Comparison of ENCODE assay signal across 3 fruit fly cellular contexts in genomic region chr3R:20552093-20552492, dm6.
TF ChIP-seq lines count a peak whose summit lies in the region.

Stat92E (minus strand) TSS chr3R:20552311.

- no peak for TF ChIP-seq CTCF in whole organism, embryonic (GFP tag; optimal IDR thresholded peaks at IDR 0.05; lab: Kevin White, UChicago)

TF ChIP-seq in whole organism, adult, 20 proteins besides CTCF, POLR2A, EP300 and RAD21:
- TF ChIP-seq toe (GFP tag; optimal IDR thresholded peaks at IDR 0.05; lab: Kevin White, UChicago) (no peak), CG7045 (GFP tag; optimal IDR thresholded peaks at IDR 0.05; lab: Kevin White, UChicago) (no peak), Clk (GFP tag; optimal IDR thresholded peaks at IDR 0.05; lab: Kevin White, UChicago) (no peak), ovo (GFP tag; optimal IDR thresholded peaks at IDR 0.05; lab: Kevin White, UChicago) (no peak), CG33017 (tag; optimal IDR thresholded peaks at IDR 0.05; lab: Kevin White, UChicago) (no peak), Crg-1 (GFP tag; optimal IDR thresholded peaks at IDR 0.05; lab: Kevin White, UChicago) (no peak), CG5204 (GFP tag; optimal IDR thresholded peaks at IDR 0.05; lab: Kevin White, UChicago) (no peak), Mnt (GFP tag; optimal IDR thresholded peaks at IDR 0.05; lab: Kevin White, UChicago) (no peak), Hr96 (GFP tag; optimal IDR thresholded peaks at IDR 0.05; lab: Kevin White, UChicago) (no peak), CG12768 (GFP tag; optimal IDR thresholded peaks at IDR 0.05; lab: Kevin White, UChicago) (no peak), bab1 (GFP tag; optimal IDR thresholded peaks at IDR 0.05; lab: Kevin White, UChicago) (no peak), cnc (optimal IDR thresholded peaks at IDR 0.05; lab: Kevin White, UChicago) (no peak), CG1620 (GFP tag; optimal IDR thresholded peaks at IDR 0.05; lab: Kevin White, UChicago) (no peak), CG7101 (tag; optimal IDR thresholded peaks at IDR 0.05; lab: Kevin White, UChicago) (no peak), kay (GFP tag; lab: Kevin White, UChicago; ENCODE audit: borderline replicate concordance) (peak; percentile 21), tj (GFP tag; optimal IDR thresholded peaks at IDR 0.05; lab: Kevin White, UChicago) (peak; percentile 24), pad (GFP tag; optimal IDR thresholded peaks at IDR 0.05; lab: Kevin White, UChicago) (no peak)

TF ChIP-seq in whole organism, embryonic, 481 proteins besides CTCF, POLR2A, EP300 and RAD21 (continues in another document):
- TF ChIP-seq amos (GFP tag; IDR thresholded peaks at IDR 0.05; lab: Robert Waterston, UW; ENCODE audit: partially characterized antibody) (peak; percentile 22; the same call in 1 of the 2 replicates), CG2116 (GFP tag; optimal IDR thresholded peaks at IDR 0.05; lab: Kevin White, UChicago) (peak; percentile 73), nerfin-2 (GFP tag; IDR thresholded peaks at IDR 0.05; lab: Robert Waterston, UW; ENCODE audit: partially characterized antibody) (peak; percentile 33; the same call in 1 of the 2 replicates), dysf (GFP tag; IDR thresholded peaks at IDR 0.05; lab: Robert Waterston, UW) (0 out of 3 replicates have a peak, but pooled peaks have one; percentile 6), MTF-1 (GFP tag; optimal IDR thresholded peaks at IDR 0.05; lab: Kevin White, UChicago; ENCODE audit: borderline replicate concordance) (no peak), schlank (tag; optimal IDR thresholded peaks at IDR 0.05; lab: Kevin White, UChicago) (no peak), CG10565 (GFP tag; optimal IDR thresholded peaks at IDR 0.05; lab: Kevin White, UChicago) (no peak), Ets65A (GFP tag; lab: Kevin White, UChicago) (no peak), sc (optimal IDR thresholded peaks at IDR 0.05; lab: Kevin White, UChicago) (no peak), sc (GFP tag; optimal IDR thresholded peaks at IDR 0.05; lab: Kevin White, UChicago) (no peak), hkb (optimal IDR thresholded peaks at IDR 0.05; lab: Kevin White, UChicago) (no peak), hkb (GFP tag; IDR thresholded peaks at IDR 0.05; lab: Robert Waterston, UW) (no peak), CG7839 (tag; optimal IDR thresholded peaks at IDR 0.05; lab: Kevin White, UChicago) (no peak), stwl (tag; optimal IDR thresholded peaks at IDR 0.05; lab: Kevin White, UChicago) (peak; percentile 23), Med (GFP tag; lab: Kevin White, UChicago) (peak; percentile 17), kah (GFP tag; optimal IDR thresholded peaks at IDR 0.05; lab: Kevin White, UChicago) (peak; percentile 35), Dp (GFP tag; optimal IDR thresholded peaks at IDR 0.05; lab: Kevin White, UChicago) (peak; percentile 95), grn (GFP tag; optimal IDR thresholded peaks at IDR 0.05; lab: Kevin White, UChicago) (peak; percentile 87), CG18476 (GFP tag; optimal IDR thresholded peaks at IDR 0.05; lab: Kevin White, UChicago) (no peak), sr (GFP tag; IDR thresholded peaks at IDR 0.05; lab: Robert Waterston, UW) (0 out of 3 replicates have a peak, but pooled peaks have one; percentile 51), sens (GFP tag; lab: Kevin White, UChicago) (peak; percentile 76), exex (tag; optimal IDR thresholded peaks at IDR 0.05; lab: Kevin White, UChicago) (no peak), CG14965 (GFP tag; optimal IDR thresholded peaks at IDR 0.05; lab: Kevin White, UChicago; ENCODE audit: borderline replicate concordance) (no peak), sug (tag; optimal IDR thresholded peaks at IDR 0.05; lab: Kevin White, UChicago) (peak; percentile 90), CG11093 (GFP tag; IDR thresholded peaks at IDR 0.05; lab: Robert Waterston, UW) (no peak), crp (GFP tag; optimal IDR thresholded peaks at IDR 0.05; lab: Kevin White, UChicago) (no peak), CG12104 (GFP tag; optimal IDR thresholded peaks at IDR 0.05; lab: Kevin White, UChicago) (no peak), psq (GFP tag; optimal IDR thresholded peaks at IDR 0.05; lab: Kevin White, UChicago) (no peak), Sry-δ (GFP tag; optimal IDR thresholded peaks at IDR 0.05; lab: Kevin White, UChicago) (peak; percentile 32), CG2202 (tag; optimal IDR thresholded peaks at IDR 0.05; lab: Kevin White, UChicago) (no peak), Pdp1 (GFP tag; optimal IDR thresholded peaks at IDR 0.05; lab: Kevin White, UChicago) (peak in 1 of 2 experiments; percentile 32), CG15601 (tag; optimal IDR thresholded peaks at IDR 0.05; lab: Kevin White, UChicago) (no peak), CG5180 (GFP tag; optimal IDR thresholded peaks at IDR 0.05; lab: Kevin White, UChicago) (no peak), BEAF-32 (GFP tag; optimal IDR thresholded peaks at IDR 0.05; lab: Kevin White, UChicago) (peak; percentile 35), CG4617 (GFP tag; optimal IDR thresholded peaks at IDR 0.05; lab: Kevin White, UChicago; ENCODE audit: borderline replicate concordance) (peak; percentile 42), onecut (GFP tag; IDR thresholded peaks at IDR 0.05; lab: Robert Waterston, UW) (peak; percentile 25; the same call in 1 of the 2 replicates), CG4360 (GFP tag; IDR thresholded peaks at IDR 0.05; lab: Robert Waterston, UW) (no peak), Dref (GFP tag; IDR thresholded peaks at IDR 0.05; lab: Robert Waterston, UW) (peak; percentile 83)

TF ChIP-seq in whole organism, wandering third instar larva, 38 proteins besides CTCF, POLR2A, EP300 and RAD21:
- TF ChIP-seq Abd-B (GFP tag; optimal IDR thresholded peaks at IDR 0.05; lab: Kevin White, UChicago), result no peak
- TF ChIP-seq h (GFP tag; optimal IDR thresholded peaks at IDR 0.05; lab: Kevin White, UChicago), result peak; percentile 13
- TF ChIP-seq dl (GFP tag; optimal IDR thresholded peaks at IDR 0.05; lab: Kevin White, UChicago; ENCODE audit: insufficient read depth in 1 of 2, partially characterized antibody in 2 of 2), result peak in 1 of 2 experiments; percentile 6
TF ChIP-seq in whole organism, wandering third instar larva: peak in this region for 2.
